Fruit fly (Drosophila melanogaster): ENCODE measurements around the gene CycJ.

The CycJ gene

dm6 chr3L:3515280-3516020 lies 49.2 kb downstream of the CycJ start, which contains the start of gene Eip63E (continued):
- no peak for TF ChIP-seq ind (GFP tag; optimal IDR thresholded peaks at IDR 0.05)
- no peak for TF ChIP-seq hb (GFP tag; IDR thresholded peaks at IDR 0.05; ENCODE audit: partially characterized antibody)
- peak; percentile 29; the same call in 1 of the 2 replicates for TF ChIP-seq Rfx (GFP tag; IDR thresholded peaks at IDR 0.05)
- TF ChIP-seq Asciz (GFP tag; optimal IDR thresholded peaks at IDR 0.05) = no peak
- TF ChIP-seq ash1 (GFP tag; optimal IDR thresholded peaks at IDR 0.05) = no peak
- no peak for TF ChIP-seq wor (GFP tag; IDR thresholded peaks at IDR 0.05)
- TF ChIP-seq CG7786 (GFP tag; optimal IDR thresholded peaks at IDR 0.05) = no peak
- no peak for TF ChIP-seq psq (GFP tag; optimal IDR thresholded peaks at IDR 0.05)
- TF ChIP-seq gcm (GFP tag; optimal IDR thresholded peaks at IDR 0.05) = no peak
- 0 out of 3 replicates have a peak, but pooled peaks have one; percentile 41 for TF ChIP-seq CG16813 (GFP tag; IDR thresholded peaks at IDR 0.05; ENCODE audit: partially characterized antibody)
- TF ChIP-seq Atf6 (GFP tag; IDR thresholded peaks at IDR 0.05) = peak; percentile 26; the same call in 1 of the 2 replicates
- TF ChIP-seq her (GFP tag; optimal IDR thresholded peaks at IDR 0.05) = no peak
- TF ChIP-seq Drgx (GFP tag; IDR thresholded peaks at IDR 0.05) = no peak
- no peak for TF ChIP-seq Xrp1 (GFP tag; IDR thresholded peaks at IDR 0.05)
- TF ChIP-seq fd96Cb (tag; optimal IDR thresholded peaks at IDR 0.05) = no peak
- no peak for TF ChIP-seq mirr (GFP tag; optimal IDR thresholded peaks at IDR 0.05)
- TF ChIP-seq CG3281 (GFP tag; optimal IDR thresholded peaks at IDR 0.05) = no peak
- no peak for TF ChIP-seq CG10565 (GFP tag; optimal IDR thresholded peaks at IDR 0.05)
- no peak for TF ChIP-seq trh (GFP tag; optimal IDR thresholded peaks at IDR 0.05)
- no peak for TF ChIP-seq zen (tag; optimal IDR thresholded peaks at IDR 0.05)
- no peak for TF ChIP-seq shn (GFP tag; optimal IDR thresholded peaks at IDR 0.05)
- TF ChIP-seq CG10979 (tag; optimal IDR thresholded peaks at IDR 0.05) = peak; percentile 17
- TF ChIP-seq ERR (GFP tag; optimal IDR thresholded peaks at IDR 0.05) = no peak
- 0 out of 2 replicates have a peak, but pooled peaks have one; percentile 15 for TF ChIP-seq CG43689 (GFP tag; IDR thresholded peaks at IDR 0.05)
- TF ChIP-seq CG1602 (GFP tag; optimal IDR thresholded peaks at IDR 0.05) = no peak
- TF ChIP-seq CG8290 (GFP tag; optimal IDR thresholded peaks at IDR 0.05) = no peak
- peak in 1 of 2 experiments; percentile 13 for TF ChIP-seq CG8290 (tag; optimal IDR thresholded peaks at IDR 0.05)
- TF ChIP-seq CG5180 (GFP tag; optimal IDR thresholded peaks at IDR 0.05) = no peak
- no peak for TF ChIP-seq CG7745 (tag; optimal IDR thresholded peaks at IDR 0.05)
- TF ChIP-seq danr (GFP tag; IDR thresholded peaks at IDR 0.05) = no peak
- no peak for TF ChIP-seq CG9437 (GFP tag; optimal IDR thresholded peaks at IDR 0.05)
- TF ChIP-seq CG14860 (GFP tag; IDR thresholded peaks at IDR 0.05; ENCODE audit: partially characterized antibody) = 0 out of 3 replicates have a peak, but pooled peaks have one; percentile 33
- no peak for TF ChIP-seq zfh1 (GFP tag; IDR thresholded peaks at IDR 0.05)
- no peak for TF ChIP-seq btn (GFP tag; optimal IDR thresholded peaks at IDR 0.05)
- TF ChIP-seq CG18619 (GFP tag; optimal IDR thresholded peaks at IDR 0.05) = no peak
- no peak for TF ChIP-seq caup (GFP tag; optimal IDR thresholded peaks at IDR 0.05; ENCODE audit: severe bottlenecking)
- TF ChIP-seq wdn (GFP tag; IDR thresholded peaks at IDR 0.05) = no peak
- no peak for TF ChIP-seq Dip3 (GFP tag; optimal IDR thresholded peaks at IDR 0.05)
- TF ChIP-seq oc (tag; optimal IDR thresholded peaks at IDR 0.05) = no peak
- peak; percentile 52 for TF ChIP-seq abd-A (tag; optimal IDR thresholded peaks at IDR 0.05)
- no peak for TF ChIP-seq sisA (GFP tag; IDR thresholded peaks at IDR 0.05)
- TF ChIP-seq lov (optimal IDR thresholded peaks at IDR 0.05) = no peak
- no peak for TF ChIP-seq lov (GFP tag; IDR thresholded peaks at IDR 0.05)
- peak; percentile 31 for TF ChIP-seq CG10147 (GFP tag; optimal IDR thresholded peaks at IDR 0.05)
- peak; percentile 73 for TF ChIP-seq sens (GFP tag)
- no peak for TF ChIP-seq CG11560 (tag; IDR thresholded peaks at IDR 0.05)
- peak; percentile 8 for TF ChIP-seq NC2β (GFP tag; optimal IDR thresholded peaks at IDR 0.05)
- no peak for TF ChIP-seq CG17612 (GFP tag; IDR thresholded peaks at IDR 0.05)
- TF ChIP-seq CG8388 (GFP tag; optimal IDR thresholded peaks at IDR 0.05) = no peak
- no peak for TF ChIP-seq tna (GFP tag; IDR thresholded peaks at IDR 0.05; ENCODE audit: partially characterized antibody)
